Worm (Caenorhabditis elegans): ENCODE data around the gene hsp-12.6.

ce11 chrIV:9464345-9464783 is 17.3 kb upstream of the hsp-12.6 start:
- TF ChIP-seq klf-2 (GFP tag; conservative IDR thresholded peaks at IDR 0.05) (no peak), flt-1 (GFP tag; IDR thresholded peaks at IDR 0.05) (0 out of 2 replicates have a peak, but pooled peaks have one; percentile 15), tab-1 (GFP tag; IDR thresholded peaks at IDR 0.05) (no peak), ztf-23 (GFP tag; IDR thresholded peaks at IDR 0.05) (no peak), T22C8.4 (GFP tag; IDR thresholded peaks at IDR 0.05) (no peak), ztf-29 (GFP tag; IDR thresholded peaks at IDR 0.05) (no peak), cog-1 (tag; optimal IDR thresholded peaks at IDR 0.05) (no peak), med-1 (GFP tag; optimal IDR thresholded peaks at IDR 0.05; ENCODE audit: insufficient read depth) (no peak)

Measured in whole organism, midembryonic.